Worm (Caenorhabditis elegans): ENCODE results near the gene Y41G9A.17.

The Y41G9A.17 gene

DNA sequence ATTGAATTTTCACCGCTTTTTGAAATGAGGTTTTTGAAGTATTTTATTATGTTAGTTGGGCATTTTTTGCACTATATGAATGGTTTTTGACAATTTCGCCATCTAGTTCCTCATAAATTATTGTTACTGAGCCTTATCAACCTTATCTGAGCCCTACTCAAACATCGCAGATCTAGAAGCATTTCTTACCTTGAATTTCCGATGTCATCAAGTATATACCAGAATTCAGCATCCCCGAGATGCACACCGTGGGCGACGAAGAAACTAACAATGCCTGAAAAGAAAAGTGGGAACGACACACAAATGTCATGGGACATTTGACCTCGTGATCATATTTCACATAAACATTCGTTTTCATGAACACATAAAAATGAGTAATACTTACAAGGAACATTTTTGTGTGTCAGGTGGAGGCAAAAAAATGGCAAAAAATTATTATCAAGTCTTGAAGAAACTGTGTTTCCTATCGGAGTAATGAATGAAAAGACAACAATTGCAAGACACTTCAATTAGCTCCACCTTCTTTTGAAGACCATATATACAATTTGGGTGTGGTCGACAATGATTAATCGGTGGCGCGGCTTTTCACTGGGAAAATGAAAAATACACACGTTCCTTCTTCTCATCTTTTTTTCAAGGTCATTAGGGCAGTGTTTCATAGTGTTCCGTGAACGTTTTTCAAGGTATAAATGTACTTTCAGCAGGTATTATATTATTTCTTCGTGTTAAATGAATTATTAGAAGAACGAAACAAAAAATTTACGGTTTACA lies 27.1 kb downstream of the Y41G9A.17 start:
- TF ChIP-seq unc-39 (tag; optimal IDR thresholded peaks at IDR 0.05) = no peak
- peak; percentile 63 for TF ChIP-seq elt-2 (tag; optimal IDR thresholded peaks at IDR 0.05)
- TF ChIP-seq jun-1 (tag; optimal IDR thresholded peaks at IDR 0.05) = peak; percentile 56
- TF ChIP-seq fos-1 (tag; optimal IDR thresholded peaks at IDR 0.05) = no peak
- no peak for TF ChIP-seq nhr-11 (tag; optimal IDR thresholded peaks at IDR 0.05)
- TF ChIP-seq egl-5 (tag; optimal IDR thresholded peaks at IDR 0.05) = peak; percentile 54
- peak; percentile 18 for TF ChIP-seq nhr-23 (tag; optimal IDR thresholded peaks at IDR 0.05)
- TF ChIP-seq hmg-11 (tag; optimal IDR thresholded peaks at IDR 0.05) = peak; percentile 15
- TF ChIP-seq ceh-82 (tag; optimal IDR thresholded peaks at IDR 0.05) = no peak
- no peak for TF ChIP-seq ztf-4 (tag; optimal IDR thresholded peaks at IDR 0.05)
- no peak for TF ChIP-seq ceh-28 (tag; optimal IDR thresholded peaks at IDR 0.05)
- no peak for TF ChIP-seq R02D3.7 (tag; optimal IDR thresholded peaks at IDR 0.05)
- TF ChIP-seq nhr-25 (tag; optimal IDR thresholded peaks at IDR 0.05) = peak; percentile 67
- TF ChIP-seq ceh-16 (tag; optimal IDR thresholded peaks at IDR 0.05) = no peak
- TF ChIP-seq pha-4 (tag; optimal IDR thresholded peaks at IDR 0.05) = peak; percentile 60
- TF ChIP-seq lsy-12 (tag; optimal IDR thresholded peaks at IDR 0.05) = no peak
- TF ChIP-seq aly-2 (tag; optimal IDR thresholded peaks at IDR 0.05) = no peak
- peak; percentile 66 for TF ChIP-seq ama-1 (optimal IDR thresholded peaks at IDR 0.05)
- TF ChIP-seq tbx-2 (tag; optimal IDR thresholded peaks at IDR 0.05) = no peak

DNA sequence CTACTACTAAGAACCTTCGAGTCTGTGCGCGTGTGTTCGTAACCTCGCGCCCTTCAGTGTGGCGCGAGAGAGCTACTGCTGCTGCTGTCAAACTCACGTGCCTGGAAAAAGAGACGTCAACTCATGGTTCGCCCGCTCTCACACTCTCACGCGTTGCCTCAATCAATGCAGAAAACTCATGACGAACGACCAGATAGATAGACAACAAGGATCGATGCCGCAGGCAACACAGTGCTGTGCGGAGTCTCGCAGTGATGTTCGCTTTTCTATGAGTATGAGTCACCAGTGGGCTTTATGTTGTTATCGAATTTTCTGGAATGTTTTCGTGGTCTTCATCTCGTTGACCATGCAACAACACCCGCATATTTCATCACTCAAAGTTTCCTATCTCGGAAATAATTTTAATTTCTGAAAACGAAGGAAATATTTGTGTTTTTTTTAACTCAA lies 28.0 kb downstream of the Y41G9A.17 start:
- TF ChIP-seq mdl-1 (tag; optimal IDR thresholded peaks at IDR 0.05) (peak; percentile 86), ceh-9 (tag; optimal IDR thresholded peaks at IDR 0.05) (no peak), nhr-28 (tag; optimal IDR thresholded peaks at IDR 0.05) (no peak), ceh-82 (tag; optimal IDR thresholded peaks at IDR 0.05) (no peak), snpc-4 (tag; optimal IDR thresholded peaks at IDR 0.05) (peak; percentile 55), elt-3 (tag; optimal IDR thresholded peaks at IDR 0.05) (no peak), hmg-11 (tag; optimal IDR thresholded peaks at IDR 0.05) (peak; percentile 62), skn-1 (tag; optimal IDR thresholded peaks at IDR 0.05) (peak; percentile 45), nhr-25 (tag; optimal IDR thresholded peaks at IDR 0.05) (no peak), tbx-2 (tag; optimal IDR thresholded peaks at IDR 0.05) (no peak), lsy-12 (tag; optimal IDR thresholded peaks at IDR 0.05) (peak; percentile 70), pqm-1 (tag; optimal IDR thresholded peaks at IDR 0.05) (peak; percentile 75), ama-1 (optimal IDR thresholded peaks at IDR 0.05) (peak; percentile 83), ceh-28 (tag; optimal IDR thresholded peaks at IDR 0.05) (peak; percentile 88), unc-62 (GFP tag; optimal IDR thresholded peaks at IDR 0.05) (peak; percentile 80), nhr-77 (tag; optimal IDR thresholded peaks at IDR 0.05) (no peak), egl-5 (tag; optimal IDR thresholded peaks at IDR 0.05) (peak; percentile 77), elt-1 (tag; optimal IDR thresholded peaks at IDR 0.05) (peak; percentile 30), nhr-11 (tag; optimal IDR thresholded peaks at IDR 0.05) (no peak), nhr-43 (tag; optimal IDR thresholded peaks at IDR 0.05; ENCODE audit: poor library complexity, severe bottlenecking) (no peak), nfya-1 (tag; optimal IDR thresholded peaks at IDR 0.05; ENCODE audit: insufficient read depth) (peak; percentile 76), jun-1 (tag; optimal IDR thresholded peaks at IDR 0.05) (peak; percentile 81), fos-1 (tag; optimal IDR thresholded peaks at IDR 0.05) (peak; percentile 58), fkh-10 (GFP tag; optimal IDR thresholded peaks at IDR 0.05) (peak; percentile 71), lin-39 (tag; optimal IDR thresholded peaks at IDR 0.05) (peak; percentile 85), ZK546.5 (tag; optimal IDR thresholded peaks at IDR 0.05) (no peak), aly-2 (tag; optimal IDR thresholded peaks at IDR 0.05) (no peak), nhr-67 (tag; optimal IDR thresholded peaks at IDR 0.05) (no peak), elt-2 (tag; optimal IDR thresholded peaks at IDR 0.05) (peak; percentile 81), fkh-2 (tag; optimal IDR thresholded peaks at IDR 0.05) (no peak), pha-4 (tag; optimal IDR thresholded peaks at IDR 0.05) (peak; percentile 53), ztf-4 (tag; optimal IDR thresholded peaks at IDR 0.05) (no peak), lin-15B (tag; optimal IDR thresholded peaks at IDR 0.05) (peak; percentile 13)

DNA sequence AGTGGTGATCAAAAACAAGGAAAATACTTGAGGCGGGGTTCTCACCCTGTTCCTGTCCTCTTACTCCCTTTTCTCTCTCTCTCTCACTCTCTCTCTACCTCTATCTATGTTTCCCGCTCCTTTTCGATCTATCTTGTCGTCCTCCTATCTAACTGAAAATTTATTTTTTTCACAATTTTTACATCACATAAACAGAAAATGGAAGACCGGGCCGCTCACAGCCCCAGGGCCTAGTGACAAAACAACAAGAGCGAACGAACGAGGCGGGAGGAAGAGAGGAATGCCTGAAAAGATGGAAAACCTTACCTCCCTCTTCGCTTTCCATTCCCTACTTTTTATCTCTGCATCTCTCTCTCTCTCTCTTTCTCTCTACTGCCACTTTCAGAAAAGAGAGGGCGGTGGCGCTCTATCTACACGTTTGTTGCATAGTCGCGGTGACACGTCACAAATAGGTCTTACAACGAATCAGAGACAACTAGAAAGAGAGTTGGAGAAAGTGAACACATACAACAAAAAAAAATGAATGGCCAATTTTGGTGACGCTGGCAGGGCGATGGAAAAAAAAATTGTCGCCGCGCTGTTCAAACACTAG lies 28.7 kb downstream of the Y41G9A.17 start:
- TF ChIP-seq hmg-11 (tag; optimal IDR thresholded peaks at IDR 0.05) (no peak), daf-12 (tag; optimal IDR thresholded peaks at IDR 0.05) (no peak), ama-1 (optimal IDR thresholded peaks at IDR 0.05) (no peak), tbx-2 (tag; optimal IDR thresholded peaks at IDR 0.05) (no peak), lin-39 (tag; optimal IDR thresholded peaks at IDR 0.05) (no peak), pqm-1 (tag; optimal IDR thresholded peaks at IDR 0.05) (peak; percentile 33), ceh-82 (tag; optimal IDR thresholded peaks at IDR 0.05) (no peak), egl-27 (tag; optimal IDR thresholded peaks at IDR 0.05) (no peak), nhr-25 (tag; optimal IDR thresholded peaks at IDR 0.05) (peak; percentile 9), unc-62 (GFP tag; optimal IDR thresholded peaks at IDR 0.05) (no peak), nhr-11 (tag; optimal IDR thresholded peaks at IDR 0.05) (no peak), elt-2 (tag; optimal IDR thresholded peaks at IDR 0.05) (peak; percentile 33), nhr-12 (tag; optimal IDR thresholded peaks at IDR 0.05) (no peak), fkh-10 (GFP tag; optimal IDR thresholded peaks at IDR 0.05) (no peak), mml-1 (tag; optimal IDR thresholded peaks at IDR 0.05) (no peak), pha-4 (tag; optimal IDR thresholded peaks at IDR 0.05) (peak; percentile 31), snpc-4 (tag; optimal IDR thresholded peaks at IDR 0.05) (peak; percentile 56), skn-1 (tag; optimal IDR thresholded peaks at IDR 0.05) (no peak), nhr-23 (tag; optimal IDR thresholded peaks at IDR 0.05) (no peak), lsy-12 (tag; optimal IDR thresholded peaks at IDR 0.05) (no peak), elt-1 (tag; optimal IDR thresholded peaks at IDR 0.05) (peak; percentile 28), nhr-28 (tag; optimal IDR thresholded peaks at IDR 0.05) (no peak), ceh-9 (tag; optimal IDR thresholded peaks at IDR 0.05) (no peak), zag-1 (tag; optimal IDR thresholded peaks at IDR 0.05) (no peak), ceh-28 (tag; optimal IDR thresholded peaks at IDR 0.05) (no peak)
